Worm (Caenorhabditis elegans): ENCODE results near the gene C06E8.5.

Gene C06E8.5

DNA sequence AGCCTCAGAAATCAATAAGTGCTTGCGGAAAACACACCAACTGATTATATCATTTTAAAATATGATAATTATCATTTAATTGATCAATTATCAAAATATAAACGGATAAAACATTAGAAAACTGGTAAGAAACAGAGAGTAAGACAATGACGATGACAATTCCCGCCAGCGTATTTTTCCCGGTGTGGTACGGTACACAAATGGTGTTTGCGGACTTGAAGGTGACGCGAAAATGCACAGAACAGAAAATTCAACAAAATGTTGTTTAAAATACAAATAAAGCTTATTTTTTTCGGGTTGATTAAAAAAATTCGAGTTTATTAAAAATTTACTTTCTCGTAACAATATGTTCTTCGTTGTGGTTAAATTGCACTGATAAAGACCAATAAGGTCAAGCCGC lies 44.1 kb downstream of the C06E8.5 start (continued):
- TF ChIP-seq lin-15B (tag; optimal IDR thresholded peaks at IDR 0.05) = no peak
- no peak for TF ChIP-seq F10B5.3 (tag; optimal IDR thresholded peaks at IDR 0.05)
- TF ChIP-seq hif-1 (tag; optimal IDR thresholded peaks at IDR 0.05) = peak in 1 of 2 experiments; percentile 16
- no peak for TF ChIP-seq nhr-102 (tag; optimal IDR thresholded peaks at IDR 0.05)
- no peak for TF ChIP-seq mdt-29 (GFP tag; IDR thresholded peaks at IDR 0.05)
- TF ChIP-seq ama-1 (optimal IDR thresholded peaks at IDR 0.05) = no peak
- no peak for TF ChIP-seq fkh-10 (GFP tag; optimal IDR thresholded peaks at IDR 0.05)
- no peak for TF ChIP-seq nhr-41 (GFP tag; IDR thresholded peaks at IDR 0.05)
- no peak for TF ChIP-seq lir-3 (tag; optimal IDR thresholded peaks at IDR 0.05)
- no peak for TF ChIP-seq skn-1 (tag; optimal IDR thresholded peaks at IDR 0.05)
- no peak for TF ChIP-seq ceh-44 (GFP tag; IDR thresholded peaks at IDR 0.05)
- TF ChIP-seq madf-9 (GFP tag; conservative IDR thresholded peaks at IDR 0.05) = no peak
- TF ChIP-seq arid-1 (GFP tag; conservative IDR thresholded peaks at IDR 0.05) = no peak
- no peak for TF ChIP-seq daf-19 (GFP tag; conservative IDR thresholded peaks at IDR 0.05)
- peak; percentile 76 for TF ChIP-seq T20F7.1 (GFP tag; optimal IDR thresholded peaks at IDR 0.05)
- TF ChIP-seq mxl-2 (GFP tag; conservative IDR thresholded peaks at IDR 0.05) = no peak
- peak; percentile 60 for TF ChIP-seq dpl-1 (GFP tag; optimal IDR thresholded peaks at IDR 0.05)
- no peak for TF ChIP-seq zfp-2 (tag; optimal IDR thresholded peaks at IDR 0.05)
- no peak for TF ChIP-seq egl-27 (tag; optimal IDR thresholded peaks at IDR 0.05)
- TF ChIP-seq nhr-25 (tag; optimal IDR thresholded peaks at IDR 0.05; ENCODE audit: borderline replicate concordance, insufficient read depth) = no peak
- TF ChIP-seq ceh-28 (tag; optimal IDR thresholded peaks at IDR 0.05) = no peak
- TF ChIP-seq nhr-10 (tag; optimal IDR thresholded peaks at IDR 0.05) = no peak
- no peak for TF ChIP-seq set-16 (GFP tag; IDR thresholded peaks at IDR 0.05)
- peak; percentile 60 for TF ChIP-seq aha-1 (tag)
- TF ChIP-seq F26F4.8 (GFP tag; conservative IDR thresholded peaks at IDR 0.05) = no peak
- no peak for TF ChIP-seq Y5F2A.4 (GFP tag; optimal IDR thresholded peaks at IDR 0.05)
- no peak for TF ChIP-seq dmd-8 (GFP tag; IDR thresholded peaks at IDR 0.05)
- no peak for TF ChIP-seq nhr-6 (tag; optimal IDR thresholded peaks at IDR 0.05)
- TF ChIP-seq nhr-76 (tag; optimal IDR thresholded peaks at IDR 0.05) = no peak
- peak; percentile 77 for TF ChIP-seq unc-130 (GFP tag; optimal IDR thresholded peaks at IDR 0.05)
- TF ChIP-seq F49E8.2 (tag; optimal IDR thresholded peaks at IDR 0.05; ENCODE audit: borderline replicate concordance) = no peak
- TF ChIP-seq F37D6.2 (tag; optimal IDR thresholded peaks at IDR 0.05) = no peak
- TF ChIP-seq D1046.2 (GFP tag; IDR thresholded peaks at IDR 0.05) = no peak
- TF ChIP-seq hmg-1.1 (GFP tag; IDR thresholded peaks at IDR 0.05) = peak; percentile 28; the same call in 1 of the 2 replicates
- no peak for TF ChIP-seq ztf-11 (tag; optimal IDR thresholded peaks at IDR 0.05)
- TF ChIP-seq Y75B8A.6 (GFP tag; IDR thresholded peaks at IDR 0.05) = no peak
- no peak for TF ChIP-seq F44E2.7 (GFP tag; IDR thresholded peaks at IDR 0.05)
- TF ChIP-seq ceh-32 (tag; optimal IDR thresholded peaks at IDR 0.05; ENCODE audit: poor library complexity) = no peak
- no peak for TF ChIP-seq rbr-2 (tag; optimal IDR thresholded peaks at IDR 0.05)
- no peak for TF ChIP-seq sdz-12 (GFP tag; optimal IDR thresholded peaks at IDR 0.05)
- no peak for TF ChIP-seq zfp-3 (GFP tag; conservative IDR thresholded peaks at IDR 0.05)
- no peak for TF ChIP-seq tra-1 (GFP tag; IDR thresholded peaks at IDR 0.05)
- no peak for TF ChIP-seq spr-3 (GFP tag; optimal IDR thresholded peaks at IDR 0.05)
- TF ChIP-seq gei-8 (GFP tag; optimal IDR thresholded peaks at IDR 0.05) = no peak
- no peak for TF ChIP-seq hlh-11 (tag; optimal IDR thresholded peaks at IDR 0.05)
- TF ChIP-seq R02D3.7 (tag; optimal IDR thresholded peaks at IDR 0.05) = no peak
- TF ChIP-seq mep-1 (tag; optimal IDR thresholded peaks at IDR 0.05) = peak; percentile 43
- TF ChIP-seq ctbp-1 (GFP tag; IDR thresholded peaks at IDR 0.05) = no peak
- TF ChIP-seq dmd-9 (GFP tag; IDR thresholded peaks at IDR 0.05) = no peak
